Fruit fly (Drosophila melanogaster): ENCODE data around the gene CG46281.
A peak's percentile ranks its signal among the peaks of the same experiment; 100 is the strongest.

Gene CG46281

DNA sequence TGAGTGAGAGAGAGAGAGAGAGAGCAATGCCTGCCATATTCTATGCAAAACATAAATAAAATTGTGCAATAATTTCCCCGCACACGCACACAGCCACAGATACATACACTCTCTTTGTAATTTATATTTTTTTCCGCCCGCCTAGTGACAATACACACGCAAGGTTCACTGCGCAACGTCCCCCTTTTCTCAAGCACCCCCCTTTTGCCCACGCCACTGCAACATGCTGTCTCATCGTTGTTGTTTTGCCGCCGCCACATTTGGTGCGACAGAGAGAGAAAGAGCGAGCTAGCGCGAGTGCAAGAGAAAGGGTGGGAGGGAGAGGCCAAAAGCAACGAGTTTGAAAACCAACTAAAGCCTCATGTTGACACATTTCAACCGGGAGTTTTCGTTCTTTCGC lies 17.8 kb downstream of the CG46281 start:
- TF ChIP-seq jim (GFP tag; optimal IDR thresholded peaks at IDR 0.05) (peak; percentile 11), N (GFP tag; optimal IDR thresholded peaks at IDR 0.05) (peak; percentile 72), sv (GFP tag; optimal IDR thresholded peaks at IDR 0.05) (peak; percentile 45), Sp1 (GFP tag; optimal IDR thresholded peaks at IDR 0.05) (peak; percentile 60), fru (GFP tag; optimal IDR thresholded peaks at IDR 0.05) (peak; percentile 83), Dfd (GFP tag; optimal IDR thresholded peaks at IDR 0.05) (no peak), pan (optimal IDR thresholded peaks at IDR 0.05) (no peak), dl (GFP tag; optimal IDR thresholded peaks at IDR 0.05; ENCODE audit: insufficient read depth in 1 of 2, partially characterized antibody in 2 of 2) (no peak), Rel (GFP tag; optimal IDR thresholded peaks at IDR 0.05) (no peak), Rel (tag; optimal IDR thresholded peaks at IDR 0.05) (peak; percentile 60), sage (GFP tag; optimal IDR thresholded peaks at IDR 0.05) (no peak), woc (GFP tag; optimal IDR thresholded peaks at IDR 0.05) (peak; percentile 47), CrebA (GFP tag; optimal IDR thresholded peaks at IDR 0.05; ENCODE audit: borderline replicate concordance) (no peak), Dif (GFP tag; optimal IDR thresholded peaks at IDR 0.05; ENCODE audit: partially characterized antibody) (peak; percentile 41), usp (GFP tag; optimal IDR thresholded peaks at IDR 0.05) (no peak), dsf (GFP tag; optimal IDR thresholded peaks at IDR 0.05; ENCODE audit: borderline replicate concordance) (no peak), CG9705 (GFP tag; optimal IDR thresholded peaks at IDR 0.05) (peak; percentile 7), tai (GFP tag; optimal IDR thresholded peaks at IDR 0.05) (no peak), GATAd (GFP tag; optimal IDR thresholded peaks at IDR 0.05) (no peak), foxo (GFP tag; optimal IDR thresholded peaks at IDR 0.05) (peak; percentile 64 to 83), CG32264 (GFP tag; optimal IDR thresholded peaks at IDR 0.05) (peak; percentile 21), Hr83 (GFP tag; optimal IDR thresholded peaks at IDR 0.05; ENCODE audit: poor library complexity, severe bottlenecking) (peak; percentile 78), dmrt93B (GFP tag; optimal IDR thresholded peaks at IDR 0.05) (no peak), Abd-B (GFP tag; optimal IDR thresholded peaks at IDR 0.05) (no peak), Mio (GFP tag; optimal IDR thresholded peaks at IDR 0.05) (no peak), Hr78 (GFP tag; optimal IDR thresholded peaks at IDR 0.05) (no peak), lola (GFP tag; optimal IDR thresholded peaks at IDR 0.05) (no peak), br (GFP tag; optimal IDR thresholded peaks at IDR 0.05) (peak; percentile 81), Myc (optimal IDR thresholded peaks at IDR 0.05) (no peak), Jra (GFP tag; optimal IDR thresholded peaks at IDR 0.05) (peak; percentile 49), brk (GFP tag; optimal IDR thresholded peaks at IDR 0.05) (no peak), OdsH (GFP tag; optimal IDR thresholded peaks at IDR 0.05) (peak; percentile 64), HLH106 (tag; optimal IDR thresholded peaks at IDR 0.05) (peak; percentile 61), ey (GFP tag; optimal IDR thresholded peaks at IDR 0.05) (peak; percentile 82), Hnf4 (GFP tag; optimal IDR thresholded peaks at IDR 0.05) (no peak), h (GFP tag; optimal IDR thresholded peaks at IDR 0.05) (peak; percentile 85), psq (GFP tag; optimal IDR thresholded peaks at IDR 0.05) (peak; percentile 75), Vsx2 (GFP tag; optimal IDR thresholded peaks at IDR 0.05; ENCODE audit: partially characterized antibody) (no peak), rgr (GFP tag; optimal IDR thresholded peaks at IDR 0.05) (peak; percentile 80)

DNA sequence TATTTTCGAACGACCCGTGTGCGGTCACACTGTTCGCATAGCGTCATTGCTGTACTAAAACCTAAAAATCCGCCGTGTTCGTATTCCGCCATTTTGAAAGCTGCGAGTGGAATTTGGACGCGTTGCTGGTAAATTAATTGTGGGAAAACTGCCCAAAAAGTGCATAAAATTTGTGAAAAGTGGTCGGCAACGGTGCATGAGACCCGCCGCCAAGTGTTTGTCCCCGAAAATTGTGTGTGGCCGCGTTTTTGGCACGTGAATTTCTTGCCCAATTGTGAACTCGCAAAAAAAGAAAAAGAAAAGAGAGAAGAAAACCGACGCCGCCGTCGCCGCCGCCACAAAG lies 18.5 kb downstream of the CG46281 start, which contains the start of gene CtBP:
Gene CtBP, plus strand, starts transcription at position 29 of the 343 bp plus-strand sequence.
- TF ChIP-seq jim (GFP tag; optimal IDR thresholded peaks at IDR 0.05) (no peak), Rel (GFP tag; optimal IDR thresholded peaks at IDR 0.05) (no peak), Rel (tag; optimal IDR thresholded peaks at IDR 0.05) (peak; percentile 8)

DNA sequence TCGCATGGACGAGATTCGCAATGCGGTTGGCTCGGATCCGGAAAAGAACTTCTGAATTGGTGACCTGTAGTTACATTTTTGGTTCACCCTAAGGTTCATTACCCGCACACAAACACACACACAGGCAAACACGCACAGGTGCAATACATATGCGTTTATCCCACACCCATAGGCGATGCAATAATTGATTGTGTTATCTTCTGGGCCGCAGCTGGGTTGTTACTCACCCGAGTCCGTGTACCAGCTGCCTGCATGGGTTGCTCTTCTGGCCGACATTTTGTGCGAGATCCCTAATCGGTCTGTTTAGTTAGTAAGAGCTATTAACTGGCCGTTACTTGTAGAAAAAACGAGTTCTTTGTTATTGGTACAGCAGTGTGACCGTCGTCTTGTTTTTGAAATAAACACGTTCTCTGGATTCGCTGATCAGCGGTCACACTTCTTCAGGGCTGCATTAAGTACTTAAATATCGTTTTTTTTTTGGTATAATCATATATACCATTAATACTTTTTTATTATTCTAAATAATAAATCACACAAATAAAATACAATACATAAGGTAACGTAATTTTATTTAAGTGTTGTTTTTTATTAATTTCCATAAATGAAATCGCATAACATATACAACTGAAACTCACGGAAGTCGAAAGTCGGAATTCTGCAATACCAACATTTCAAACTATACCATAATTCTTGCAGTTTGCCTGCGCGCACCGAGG lies 19.0 kb downstream of the CG46281 start, which contains the start of gene CG8031:
Gene CG8031, minus strand, starts transcription at position 406 of the 716 bp plus-strand sequence.
- TF ChIP-seq Dif (GFP tag; optimal IDR thresholded peaks at IDR 0.05; ENCODE audit: partially characterized antibody) (peak; percentile 4), pan (optimal IDR thresholded peaks at IDR 0.05) (no peak), fru (GFP tag; optimal IDR thresholded peaks at IDR 0.05) (peak; percentile 88), N (GFP tag; optimal IDR thresholded peaks at IDR 0.05) (peak; percentile 45), CG9705 (GFP tag; optimal IDR thresholded peaks at IDR 0.05) (no peak)

Measured in whole organism, wandering third instar larva.